Worm (Caenorhabditis elegans) whole organism, early embryonic: ENCODE results near the gene C03F11.4.
A peak's percentile ranks its signal among the peaks of the same experiment; 100 is the strongest.

ENCODE experiments used
- B0310.2 ChIP-seq: sonication (generic microtip); optimal IDR thresholded peaks from 2 replicates; lab custom pipeline; 2016; ENCODE audit warnings: mild to moderate bottlenecking, missing genetic modification characterization, missing compliant biosample characterization
- F13C5.2 ChIP-seq: sonication (generic microtip); optimal IDR thresholded peaks from 2 replicates; lab custom pipeline; 2017; ENCODE audit warnings: mild to moderate bottlenecking, missing genetic modification characterization, inconsistent platforms, missing compliant biosample characterization
- aly-1 ChIP-seq: sonication (generic microtip); optimal IDR thresholded peaks from 2 replicates; lab custom pipeline; 2016; ENCODE audit warnings: missing genetic modification characterization, missing compliant biosample characterization
- ama-1 ChIP-seq: fragments of 150-350 bp; optimal IDR thresholded peaks from 2 replicates; lab custom pipeline; 2014
- ceh-13 ChIP-seq: fragments of 200-800 bp; sonication (Bioruptor generic); optimal IDR thresholded peaks from 2 replicates; lab custom pipeline; 2018; ENCODE audit warnings: mild to moderate bottlenecking, missing genetic modification characterization, missing compliant biosample characterization
- ceh-36 ChIP-seq: sonication (generic microtip); optimal IDR thresholded peaks from 2 replicates; lab custom pipeline; 2016; ENCODE audit warnings: missing genetic modification characterization, inconsistent platforms, missing compliant biosample characterization
- ets-7 ChIP-seq: sonication (generic microtip); optimal IDR thresholded peaks from 2 replicates; lab custom pipeline; 2016; ENCODE audit warnings: missing genotype, missing genetic modification characterization, missing compliant biosample characterization
- flt-1 ChIP-seq: fragments of 200-800 bp; sonication (Bioruptor generic); IDR thresholded peaks from 2 replicates; pipeline ENCODE4 v1.3.6; 2022; ENCODE audit warnings: missing genetic modification characterization, missing compliant biosample characterization
- hmbx-1 ChIP-seq: sonication (generic microtip); optimal IDR thresholded peaks from 2 replicates; lab custom pipeline; 2016; ENCODE audit warnings: mild to moderate bottlenecking, missing genetic modification characterization, missing compliant biosample characterization
- hmg-4 ChIP-seq: fragments of 200-800 bp; sonication (Bioruptor generic); optimal IDR thresholded peaks from 2 replicates; lab custom pipeline; 2018; ENCODE audit warnings: mild to moderate bottlenecking, missing genetic modification characterization, missing compliant biosample characterization
- hnd-1 ChIP-seq: sonication (generic microtip); optimal IDR thresholded peaks from 2 replicates; lab custom pipeline; 2016; ENCODE audit warnings: missing genetic modification characterization, missing compliant biosample characterization
- pes-1 ChIP-seq: fragments of 200-800 bp; sonication (Bioruptor generic); IDR thresholded peaks from 2 replicates; pipeline ENCODE4 v1.3.6; 2022; ENCODE audit warnings: missing genetic modification reagents, missing genetic modification characterization, missing compliant biosample characterization
- scrt-1 ChIP-seq: fragments of 200-800 bp; sonication (Bioruptor generic); IDR thresholded peaks from 2 replicates; pipeline ENCODE4 v1.3.6; 2022; ENCODE audit warnings: missing genetic modification characterization, missing compliant biosample characterization
- sea-1 ChIP-seq: fragments of 200-800 bp; sonication (Bioruptor generic); conservative IDR thresholded peaks from 2 replicates; pipeline ENCODE4 v1.3.6; 2022; ENCODE audit warnings: missing genetic modification characterization, missing compliant biosample characterization
- tbx-11 ChIP-seq: fragments of 200-800 bp; sonication (Bioruptor generic); IDR thresholded peaks from 2 replicates; pipeline ENCODE4 v1.3.6; 2022; ENCODE audit warnings: missing genetic modification characterization, missing compliant biosample characterization
- tbx-37 ChIP-seq: fragments of 200-800 bp; sonication (Bioruptor generic); conservative IDR thresholded peaks from 2 replicates; pipeline ENCODE4 v1.3.6; 2022; ENCODE audit warnings: missing genetic modification reagents, missing genetic modification characterization, missing compliant biosample characterization
- tra-4 ChIP-seq: sonication (generic microtip); optimal IDR thresholded peaks from 2 replicates; lab custom pipeline; 2017; ENCODE audit warnings: missing genetic modification characterization, missing compliant biosample characterization

Gene C03F11.4

ce11 chrX:5354022-5354876 lies 52.0 kb downstream of the C03F11.4 start, which contains the start of gene pfn-2:
Gene pfn-2, minus strand, starts transcription at chrX:5354072.
- TF ChIP-seq tra-4 (no peak), hmg-4 (GFP tag; lab: Kevin White, UChicago) (peak; percentile 89), flt-1 (GFP tag; lab: Robert Waterston, UW) (0 out of 2 replicates have a peak, but pooled peaks have one; percentile 17), sea-1 (GFP tag; lab: Robert Waterston, UW) (no peak), ets-7 (tag; lab: Kevin White, UChicago) (no peak), aly-1 (tag; lab: Kevin White, UChicago) (peak; percentile 15), ama-1 (no peak), ceh-36 (tag; lab: Kevin White, UChicago) (no peak), hnd-1 (tag; lab: Kevin White, UChicago) (no peak), ceh-13 (peak; percentile 6), tbx-37 (GFP tag; lab: Robert Waterston, UW) (peak; percentile 52), B0310.2 (tag; lab: Kevin White, UChicago) (no peak), scrt-1 (GFP tag; lab: Robert Waterston, UW) (no peak), hmbx-1 (no peak), F13C5.2 (tag; lab: Kevin White, UChicago) (peak; percentile 40), tbx-11 (GFP tag; lab: Robert Waterston, UW) (0 out of 2 replicates have a peak, but pooled peaks have one; percentile 9), pes-1 (GFP tag; lab: Robert Waterston, UW) (no peak)
